Worm (Caenorhabditis elegans) whole organism, L4 larva: ENCODE measurements around the gene C02B10.6.

ENCODE experiments used
- D1046.2 ChIP-seq: fragments of 200-800 bp; sonication (Bioruptor generic); IDR thresholded peaks from 2 replicates; pipeline ENCODE4 v1.3.6; 2022; ENCODE audit warnings: missing genetic modification characterization, missing compliant biosample characterization
- F26F4.8 ChIP-seq: fragments of 200-800 bp; sonication (Bioruptor generic); conservative IDR thresholded peaks from 2 replicates; pipeline ENCODE4 v1.3.6; 2022; ENCODE audit warnings: missing genetic modification characterization, missing compliant biosample characterization
- F44E2.7 ChIP-seq: fragments of 200-800 bp; sonication (Bioruptor generic); IDR thresholded peaks from 2 replicates; pipeline ENCODE4 v2.1.2; 2022; ENCODE audit warnings: missing genetic modification characterization, missing compliant biosample characterization
- T26A8.4 ChIP-seq: fragments of 200-800 bp; sonication (Bioruptor generic); IDR thresholded peaks from 2 replicates; pipeline ENCODE4 v1.3.6; 2022; ENCODE audit warnings: missing genetic modification characterization, missing compliant biosample characterization
- Y5F2A.4 ChIP-seq: fragments of 200-800 bp; sonication (Bioruptor generic); optimal IDR thresholded peaks from 2 replicates; lab custom pipeline; 2018; ENCODE audit warnings: mild to moderate bottlenecking, missing genetic modification characterization, missing compliant biosample characterization
- Y75B8A.6 ChIP-seq: fragments of 200-800 bp; sonication (Bioruptor generic); IDR thresholded peaks from 2 replicates; pipeline ENCODE4 v1.3.6; 2022; ENCODE audit warnings: missing genetic modification reagents, missing genetic modification characterization, missing compliant biosample characterization
- aha-1 ChIP-seq: fragments of 150-350 bp; peaks from one replicate; lab custom pipeline; 2014; ENCODE audit warnings: missing biosample characterization, missing genetic modification characterization
- ama-1 ChIP-seq: fragments of 150-350 bp; optimal IDR thresholded peaks from 2 replicates; lab custom pipeline; 2014; ENCODE audit warnings: inconsistent platforms, mixed read lengths
- ceh-28 ChIP-seq: fragments of 150-350 bp; optimal IDR thresholded peaks from 2 replicates; lab custom pipeline; 2014; ENCODE audit warnings: missing biosample characterization, missing genetic modification reagents, missing genetic modification characterization
- ceh-32 ChIP-seq: sonication (generic microtip); optimal IDR thresholded peaks from 2 replicates; lab custom pipeline; 2016; ENCODE audit warnings: mild to moderate bottlenecking, missing genetic modification characterization, missing compliant biosample characterization; ENCODE audit not compliant: poor library complexity
- ceh-82 ChIP-seq: sonication (generic microtip); optimal IDR thresholded peaks from 2 replicates; lab custom pipeline; 2017; ENCODE audit warnings: missing biosample characterization, missing genetic modification characterization
- cey-2 ChIP-seq: sonication (generic microtip); optimal IDR thresholded peaks from 3 replicates; lab custom pipeline; 2017; ENCODE audit warnings: missing genetic modification characterization, mild to moderate bottlenecking, missing compliant biosample characterization, antibody characterized with exemption, borderline replicate concordance; ENCODE audit not compliant: insufficient read depth
- ctbp-1 ChIP-seq: fragments of 200-800 bp; sonication (Bioruptor generic); IDR thresholded peaks from 2 replicates; pipeline ENCODE4 v1.3.6; 2022; ENCODE audit warnings: missing genetic modification reagents, missing genetic modification characterization, missing compliant biosample characterization
- daf-12 ChIP-seq: fragments of 150-350 bp; optimal IDR thresholded peaks from 2 replicates; lab custom pipeline; 2014; ENCODE audit warnings: missing biosample characterization, missing genetic modification reagents, missing genetic modification characterization
- fkh-10 ChIP-seq: fragments of 150-350 bp; optimal IDR thresholded peaks from 2 replicates; lab custom pipeline; 2014; ENCODE audit warnings: missing biosample characterization, missing genetic modification reagents, missing genetic modification characterization
- hif-1 ChIP-seq, 2 experiments: sonication (generic microtip); optimal IDR thresholded peaks; 2 replicates each; lab custom pipeline; 2016 to 2017; ENCODE audit warnings: missing compliant biosample characterization in 2 of 2, missing genetic modification characterization in 2 of 2, missing genetic modification reagents in 2 of 2, missing genotype in 2 of 2, mild to moderate bottlenecking in 1 of 2
- hmg-1.1 ChIP-seq: fragments of 200-800 bp; sonication (Bioruptor generic); IDR thresholded peaks from 2 replicates; pipeline ENCODE4 v1.3.6; 2022; ENCODE audit warnings: missing genetic modification reagents, missing genetic modification characterization, missing compliant biosample characterization
- lin-15B ChIP-seq: fragments of 150-350 bp; sonication (generic microtip); optimal IDR thresholded peaks from 3 replicates; lab custom pipeline; 2014; ENCODE audit warnings: missing biosample characterization, missing genetic modification characterization
- lin-38 ChIP-seq: fragments of 200-800 bp; sonication (Bioruptor generic); IDR thresholded peaks from 2 replicates; pipeline ENCODE4 v1.3.6; 2022; ENCODE audit warnings: missing genetic modification reagents, missing genetic modification characterization, missing compliant biosample characterization
- lsy-2 ChIP-seq, 2 experiments: fragments of 150-350 bp in 1 of 2; sonication (generic microtip) in 1 of 2; optimal IDR thresholded peaks; 2 replicates each; lab custom pipeline; 2014 to 2017; ENCODE audit warnings: missing biosample characterization in 2 of 2, missing genetic modification characterization in 2 of 2
- mdl-1 ChIP-seq, 2 experiments: fragments of 150-350 bp in 1 of 2; sonication (generic microtip) in 1 of 2; optimal IDR thresholded peaks; 2 replicates each; lab custom pipeline; 2014 to 2017; ENCODE audit warnings: missing biosample characterization in 2 of 2, missing genetic modification characterization in 2 of 2
- mdt-29 ChIP-seq: fragments of 200-800 bp; sonication (Bioruptor generic); IDR thresholded peaks from 2 replicates; pipeline ENCODE4 v1.3.6; 2022; ENCODE audit warnings: missing genetic modification reagents, missing genetic modification characterization, missing compliant biosample characterization
- mep-1 ChIP-seq: fragments of 150-350 bp; sonication (generic microtip); optimal IDR thresholded peaks from 3 replicates; lab custom pipeline; 2014; ENCODE audit warnings: missing biosample characterization, missing genetic modification characterization
- mxl-3 ChIP-seq: fragments of 200-800 bp; sonication (Bioruptor generic); optimal IDR thresholded peaks from 2 replicates; lab custom pipeline; 2018; ENCODE audit warnings: mild to moderate bottlenecking, missing genetic modification characterization, missing compliant biosample characterization
- nhr-11 ChIP-seq: fragments of 150-350 bp; optimal IDR thresholded peaks from 2 replicates; lab custom pipeline; 2014; ENCODE audit warnings: missing biosample characterization, missing genetic modification characterization
- nhr-25 ChIP-seq: sonication (generic microtip); optimal IDR thresholded peaks from 2 replicates; lab custom pipeline; 2017; ENCODE audit warnings: missing genetic modification characterization, mild to moderate bottlenecking, missing compliant biosample characterization, antibody characterized with exemption, moderate library complexity, borderline replicate concordance; ENCODE audit not compliant: insufficient read depth
- nhr-41 ChIP-seq: fragments of 200-800 bp; sonication (Bioruptor generic); IDR thresholded peaks from 2 replicates; pipeline ENCODE4 v1.3.6; 2022; ENCODE audit warnings: missing genetic modification reagents, missing genetic modification characterization, missing compliant biosample characterization
- nhr-42 ChIP-seq: fragments of 200-800 bp; sonication (Bioruptor generic); IDR thresholded peaks from 2 replicates; pipeline ENCODE4 v1.3.6; 2022; ENCODE audit warnings: missing genetic modification characterization, missing compliant biosample characterization
- nhr-76 ChIP-seq: fragments of 150-350 bp; optimal IDR thresholded peaks from 2 replicates; lab custom pipeline; 2014; ENCODE audit warnings: missing biosample characterization, missing genetic modification characterization
- rbr-2 ChIP-seq: sonication (generic microtip); optimal IDR thresholded peaks from 2 replicates; lab custom pipeline; 2016; ENCODE audit warnings: missing genotype, missing genetic modification characterization, missing compliant biosample characterization
- snpc-1.2 ChIP-seq: fragments of 200-800 bp; sonication (Bioruptor generic); IDR thresholded peaks from 2 replicates; pipeline ENCODE4 v1.3.6; 2022; ENCODE audit warnings: missing genetic modification reagents, missing genetic modification characterization, missing compliant biosample characterization
- spr-3 ChIP-seq: fragments of 200-800 bp; sonication (Bioruptor generic); optimal IDR thresholded peaks from 2 replicates; lab custom pipeline; 2018; ENCODE audit warnings: mild to moderate bottlenecking, missing genetic modification characterization, missing compliant biosample characterization
- tra-1 ChIP-seq: fragments of 200-800 bp; sonication (Bioruptor generic); IDR thresholded peaks from 2 replicates; pipeline ENCODE4 v1.3.6; 2022; ENCODE audit warnings: missing genetic modification reagents, missing genetic modification characterization, missing compliant biosample characterization
- unc-130 ChIP-seq: sonication (generic microtip); optimal IDR thresholded peaks from 2 replicates; lab custom pipeline; 2016; ENCODE audit warnings: missing genetic modification reagents, missing genetic modification characterization, missing compliant biosample characterization
- unc-62 ChIP-seq, 3 experiments: fragments of 150-350 bp in 1 of 3; sonication (generic microtip); optimal IDR thresholded peaks in 2 of 3; peaks in 1 of 3; 1 replicate in 1 of 3; 2 replicates in 2 of 3; lab custom pipeline; 2014 to 2017; ENCODE audit warnings: missing biosample characterization in 3 of 3, missing genetic modification characterization in 3 of 3, missing genetic modification reagents in 3 of 3, missing genotype in 1 of 3
- zag-1 ChIP-seq: fragments of 150-350 bp; optimal IDR thresholded peaks from 2 replicates; lab custom pipeline; 2014; ENCODE audit warnings: missing biosample characterization, missing genetic modification characterization
- zip-2 ChIP-seq: fragments of 150-350 bp; optimal IDR thresholded peaks from 2 replicates; lab custom pipeline; 2014; ENCODE audit warnings: missing biosample characterization, missing genetic modification characterization

Gene C02B10.6

DNA sequence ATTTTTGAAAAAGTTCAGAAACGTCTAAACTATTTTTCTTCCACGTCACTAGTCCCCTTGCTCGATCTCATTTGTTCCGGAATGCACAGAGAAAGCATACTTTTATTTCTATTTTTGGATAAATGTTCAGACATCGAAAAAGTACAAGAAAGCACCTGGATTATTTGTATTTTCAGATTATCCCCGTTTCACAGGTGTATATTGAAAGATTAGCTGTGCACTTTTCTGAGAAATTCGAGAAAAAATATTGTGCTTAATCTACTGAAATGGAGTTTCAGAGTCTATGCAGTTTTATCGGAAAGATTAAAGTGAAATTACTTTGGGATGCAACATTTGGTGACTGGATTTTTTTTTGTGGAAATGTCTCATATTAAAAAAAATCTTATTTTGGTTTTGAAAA lies 31.3 kb downstream of the C02B10.6 start:
- TF ChIP-seq nhr-41 (no peak), zip-2 (tag; lab: Kevin White, UChicago) (no peak), snpc-1.2 (GFP tag; lab: Robert Waterston, UW) (no peak), Y75B8A.6 (GFP tag; lab: Robert Waterston, UW) (no peak), spr-3 (GFP tag; lab: Kevin White, UChicago) (no peak)

DNA sequence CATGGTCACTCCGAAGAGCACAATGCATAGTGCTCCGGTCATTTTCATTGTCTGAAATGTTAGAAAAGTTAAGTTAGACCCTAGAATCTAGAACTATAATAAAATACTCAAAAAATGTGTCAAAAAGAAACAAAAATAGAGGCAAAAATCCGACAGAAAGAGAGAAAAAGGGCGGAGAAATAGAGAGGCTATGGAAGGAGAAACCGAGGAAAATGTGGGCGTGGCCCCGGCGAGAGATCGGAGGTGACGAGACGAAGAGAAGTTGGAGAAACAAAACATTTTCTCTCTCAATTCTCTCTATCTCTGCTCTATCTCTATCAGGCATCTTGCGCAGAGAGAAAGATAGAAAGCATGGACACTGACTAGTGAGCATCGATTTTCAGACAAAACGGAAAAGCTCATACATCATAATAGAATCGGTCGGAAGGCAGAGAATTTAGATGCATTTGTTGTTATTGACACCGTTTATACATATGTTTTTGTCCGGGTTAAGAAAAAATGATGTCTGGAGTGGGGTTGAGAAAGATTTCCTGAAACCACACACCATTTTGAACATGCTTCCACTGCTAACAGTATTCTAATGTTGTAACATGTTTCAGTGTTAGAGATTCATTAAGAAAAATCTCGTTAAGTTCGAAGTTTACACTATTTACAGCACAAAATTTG lies 32.7 kb downstream of the C02B10.6 start, which contains the start of gene C02B10.3:
Gene C02B10.3, minus strand, starts transcription at position 51 of the 666 bp plus-strand sequence.
- no peak for TF ChIP-seq cey-2 (tag; lab: Kevin White, UChicago)
- TF ChIP-seq nhr-25 (tag; lab: Kevin White, UChicago) = no peak
- no peak for TF ChIP-seq T26A8.4 (GFP tag; lab: Robert Waterston, UW)
- TF ChIP-seq rbr-2 = peak; percentile 66
- peak; percentile 38 for TF ChIP-seq mep-1
- TF ChIP-seq mxl-3 (GFP tag; lab: Kevin White, UChicago) = no peak
- no peak for TF ChIP-seq ceh-28
- peak; percentile 68 for TF ChIP-seq fkh-10 (GFP tag; lab: Kevin White, UChicago)
- no peak for TF ChIP-seq tra-1 (GFP tag; lab: Robert Waterston, UW)
- no peak for TF ChIP-seq hif-1 (tag; optimal IDR thresholded peaks at IDR 0.05; lab: Kevin White, UChicago)
- peak in 1 of 2 experiments; percentile 60 for TF ChIP-seq lsy-2 (tag; optimal IDR thresholded peaks at IDR 0.05; lab: Kevin White, UChicago)
- TF ChIP-seq unc-62 (GFP tag; optimal IDR thresholded peaks at IDR 0.05 in 1 of 2; lab: Kevin White, UChicago) = peak in 1 of 2 experiments; percentile 81
- TF ChIP-seq unc-62 (tag; optimal IDR thresholded peaks at IDR 0.05; lab: Kevin White, UChicago) = no peak
- peak; percentile 60; the same call in 1 of the 2 replicates for TF ChIP-seq ctbp-1 (GFP tag; lab: Robert Waterston, UW)
- TF ChIP-seq F44E2.7 (GFP tag; lab: Robert Waterston, UW) = no peak
- no peak for TF ChIP-seq daf-12 (tag; lab: Kevin White, UChicago)
- TF ChIP-seq nhr-11 (tag; lab: Kevin White, UChicago) = peak; percentile 19
- TF ChIP-seq hmg-1.1 (GFP tag; lab: Robert Waterston, UW) = peak; percentile 49; the same call in 1 of the 2 replicates
- TF ChIP-seq lin-15B (tag; lab: Kevin White, UChicago) = no peak
- TF ChIP-seq F26F4.8 (GFP tag; lab: Robert Waterston, UW) = no peak
- peak; percentile 86 for TF ChIP-seq aha-1 (tag; lab: Kevin White, UChicago)
- peak in 1 of 2 experiments; percentile 56 for TF ChIP-seq mdl-1 (tag; optimal IDR thresholded peaks at IDR 0.05; lab: Kevin White, UChicago)
- no peak for TF ChIP-seq unc-130 (GFP tag; lab: Kevin White, UChicago)
- no peak for TF ChIP-seq Y5F2A.4 (GFP tag; lab: Kevin White, UChicago)
- no peak for TF ChIP-seq ama-1 (lab: Kevin White, UChicago)
- TF ChIP-seq D1046.2 (GFP tag; lab: Robert Waterston, UW) = no peak

DNA sequence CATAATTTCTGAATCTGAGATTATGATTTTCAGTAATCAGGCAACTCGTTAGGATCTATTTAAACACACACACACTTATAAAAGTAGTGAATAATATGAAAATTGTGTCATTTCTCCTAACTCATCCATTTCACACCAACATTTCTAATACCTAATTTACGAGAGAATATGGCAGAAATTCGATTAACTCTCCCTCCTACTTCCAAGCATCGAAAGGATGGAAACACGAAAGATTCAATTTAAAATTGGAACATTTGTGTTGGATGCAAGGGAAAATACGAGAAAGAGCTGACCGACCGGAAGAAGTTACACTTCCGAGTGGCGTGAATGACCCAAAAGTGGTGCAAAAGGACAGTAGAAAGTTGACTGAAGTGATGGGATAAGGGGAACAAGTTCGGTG lies 38.3 kb downstream of the C02B10.6 start:
- TF ChIP-seq Y75B8A.6 (GFP tag; lab: Robert Waterston, UW) (no peak), F44E2.7 (GFP tag; lab: Robert Waterston, UW) (no peak), F26F4.8 (GFP tag; lab: Robert Waterston, UW) (no peak), zip-2 (tag; lab: Kevin White, UChicago) (no peak), mep-1 (no peak), nhr-76 (tag; lab: Kevin White, UChicago) (no peak), ceh-32 (tag; lab: Kevin White, UChicago) (no peak), lin-38 (GFP tag; lab: Robert Waterston, UW) (no peak), zag-1 (tag; lab: Kevin White, UChicago) (no peak), ctbp-1 (GFP tag; lab: Robert Waterston, UW) (no peak), nhr-42 (GFP tag; lab: Robert Waterston, UW) (no peak), ceh-82 (tag; lab: Kevin White, UChicago) (no peak), mdt-29 (GFP tag; lab: Robert Waterston, UW) (no peak), aha-1 (tag; lab: Kevin White, UChicago) (no peak)
